Fruit fly (Drosophila melanogaster): Measurements from ENCODE around the gene Hsp83.

The Hsp83 gene

DNA sequence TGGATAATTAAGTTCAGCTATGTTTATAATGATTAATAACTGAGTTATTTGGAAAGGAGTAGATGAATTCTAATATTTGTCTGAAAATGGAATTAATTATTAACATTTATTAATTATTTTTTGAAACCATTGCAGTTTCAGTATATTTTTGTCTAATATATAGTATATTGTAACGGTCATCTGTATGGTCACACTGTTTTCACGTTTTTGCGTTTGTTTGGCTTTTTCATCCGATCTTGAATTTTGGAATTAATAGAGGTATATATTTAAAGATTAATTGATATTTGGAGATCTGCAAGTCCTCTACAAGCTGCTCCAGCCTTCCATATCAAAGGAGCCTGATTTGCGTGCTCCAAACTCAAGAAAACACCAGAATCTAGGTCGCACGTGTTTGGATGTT lies 23.7 kb upstream of the Hsp83 start, which contains the start of the genes CG32278 and CG32281:
CG32278 (plus strand) TSS at position 180 of the 400 bp plus-strand sequence.
CG32281 (plus strand) TSS at position 269 of the 400 bp plus-strand sequence.
- TF ChIP-seq Myc (optimal IDR thresholded peaks at IDR 0.05) = no peak
- TF ChIP-seq CrebA (GFP tag; optimal IDR thresholded peaks at IDR 0.05; ENCODE audit: borderline replicate concordance) = no peak
- TF ChIP-seq lola (GFP tag; optimal IDR thresholded peaks at IDR 0.05) = no peak
- no peak for TF ChIP-seq rgr (GFP tag; optimal IDR thresholded peaks at IDR 0.05)
- TF ChIP-seq Jra (GFP tag; optimal IDR thresholded peaks at IDR 0.05) = no peak
- TF ChIP-seq Hnf4 (GFP tag; optimal IDR thresholded peaks at IDR 0.05) = no peak
- no peak for TF ChIP-seq psq (GFP tag; optimal IDR thresholded peaks at IDR 0.05)

DNA sequence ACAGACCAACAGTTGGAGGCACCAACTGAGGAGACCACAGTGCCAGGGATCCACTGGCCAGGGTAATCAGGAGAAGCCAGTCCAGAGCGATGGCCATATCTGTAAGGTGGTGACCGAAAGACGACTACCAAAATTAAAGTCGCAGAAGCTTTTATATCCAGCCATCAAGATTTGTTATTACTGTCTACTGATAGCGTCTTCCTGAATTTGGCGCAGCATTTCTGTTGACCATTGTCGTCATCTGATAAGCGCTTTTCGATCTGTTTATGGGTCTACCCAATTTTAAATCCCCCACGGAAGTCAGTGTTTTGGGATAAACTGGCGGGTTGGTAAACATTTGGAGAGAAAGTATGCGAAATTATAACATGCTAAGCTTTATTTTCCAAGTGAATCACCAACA lies 20.3 kb upstream of the Hsp83 start, which contains the start of gene CG14963:
CG14963 (minus strand) TSS at position 101 of the 400 bp plus-strand sequence.
- TF ChIP-seq Mio (GFP tag; optimal IDR thresholded peaks at IDR 0.05) = no peak

- TF ChIP-seq Hr83 (GFP tag; optimal IDR thresholded peaks at IDR 0.05; ENCODE audit: poor library complexity, severe bottlenecking) = no peak
- TF ChIP-seq ey (GFP tag; optimal IDR thresholded peaks at IDR 0.05) = no peak
- TF ChIP-seq fru (GFP tag; optimal IDR thresholded peaks at IDR 0.05) = no peak
- TF ChIP-seq br (GFP tag; optimal IDR thresholded peaks at IDR 0.05) = no peak
- no peak for TF ChIP-seq Sp1 (GFP tag; optimal IDR thresholded peaks at IDR 0.05)
- no peak for TF ChIP-seq Myc (optimal IDR thresholded peaks at IDR 0.05)
- TF ChIP-seq CG32264 (GFP tag; optimal IDR thresholded peaks at IDR 0.05) = no peak
- TF ChIP-seq HLH106 (tag; optimal IDR thresholded peaks at IDR 0.05) = no peak
- TF ChIP-seq Rel (GFP tag; optimal IDR thresholded peaks at IDR 0.05) = no peak
- TF ChIP-seq Rel (tag; optimal IDR thresholded peaks at IDR 0.05) = no peak
- no peak for TF ChIP-seq pan (optimal IDR thresholded peaks at IDR 0.05)
- TF ChIP-seq N (GFP tag; optimal IDR thresholded peaks at IDR 0.05) = no peak
- TF ChIP-seq tai (GFP tag; optimal IDR thresholded peaks at IDR 0.05) = no peak
- no peak for TF ChIP-seq Hr78 (GFP tag; optimal IDR thresholded peaks at IDR 0.05)
- no peak for TF ChIP-seq Jra (GFP tag; optimal IDR thresholded peaks at IDR 0.05)
- TF ChIP-seq Dfd (GFP tag; optimal IDR thresholded peaks at IDR 0.05) = no peak
- no peak for TF ChIP-seq woc (GFP tag; optimal IDR thresholded peaks at IDR 0.05)
- no peak for TF ChIP-seq Mio (GFP tag; optimal IDR thresholded peaks at IDR 0.05)
- no peak for TF ChIP-seq Dif (GFP tag; optimal IDR thresholded peaks at IDR 0.05; ENCODE audit: partially characterized antibody)
- no peak for TF ChIP-seq sage (GFP tag; optimal IDR thresholded peaks at IDR 0.05)
- no peak for TF ChIP-seq Abd-B (GFP tag; optimal IDR thresholded peaks at IDR 0.05)
Observed at dm6 chr3L:3177872-3178271, 14.9 kb upstream of the Hsp83 start.

DNA sequence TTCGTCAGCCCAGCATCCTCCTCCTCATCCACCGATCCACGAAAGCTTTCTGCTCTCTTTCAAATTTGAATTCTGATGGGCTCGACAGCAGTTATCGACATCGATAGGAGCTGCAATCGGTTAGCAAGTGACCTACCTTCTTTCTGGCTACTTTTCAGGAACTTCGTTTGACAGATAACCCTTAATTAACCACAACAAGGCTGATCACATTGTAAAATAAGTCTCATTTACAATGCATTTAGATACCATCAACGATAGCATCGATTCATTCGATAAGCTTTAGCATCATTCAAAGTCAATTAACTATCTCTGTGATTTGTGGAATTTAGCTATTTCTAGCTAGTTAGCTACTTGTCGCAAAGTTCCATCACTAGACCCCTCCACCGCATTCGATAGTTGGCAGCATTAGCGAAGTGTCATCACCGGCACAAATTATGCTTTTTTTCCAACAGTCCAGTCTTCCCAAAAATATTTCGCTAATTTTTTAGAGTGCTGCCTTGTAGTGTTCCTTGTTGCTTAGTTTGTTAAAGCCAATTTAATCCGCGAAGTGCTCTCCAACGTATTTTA lies 14.2 kb upstream of the Hsp83 start, which contains the start of the genes MnM and Girdin:
MnM (minus strand) TSS at position 51 of the 567 bp plus-strand sequence.
Girdin (plus strand) TSS at position 401 of the 567 bp plus-strand sequence.
- no peak for TF ChIP-seq CG9705 (GFP tag; optimal IDR thresholded peaks at IDR 0.05)
- peak; percentile 69 for TF ChIP-seq ey (GFP tag; optimal IDR thresholded peaks at IDR 0.05)
- no peak for TF ChIP-seq jim (GFP tag; optimal IDR thresholded peaks at IDR 0.05)
- TF ChIP-seq Jra (GFP tag; optimal IDR thresholded peaks at IDR 0.05) = no peak
- TF ChIP-seq psq (GFP tag; optimal IDR thresholded peaks at IDR 0.05) = no peak
- no peak for TF ChIP-seq Sp1 (GFP tag; optimal IDR thresholded peaks at IDR 0.05)
- no peak for TF ChIP-seq Rel (GFP tag; optimal IDR thresholded peaks at IDR 0.05)
- TF ChIP-seq Rel (tag; optimal IDR thresholded peaks at IDR 0.05) = no peak
- TF ChIP-seq CrebA (GFP tag; optimal IDR thresholded peaks at IDR 0.05; ENCODE audit: borderline replicate concordance) = no peak
- peak; percentile 12 for TF ChIP-seq GATAd (GFP tag; optimal IDR thresholded peaks at IDR 0.05)
- peak; percentile 89 for TF ChIP-seq woc (GFP tag; optimal IDR thresholded peaks at IDR 0.05)
- TF ChIP-seq rgr (GFP tag; optimal IDR thresholded peaks at IDR 0.05) = no peak
- TF ChIP-seq HLH106 (tag; optimal IDR thresholded peaks at IDR 0.05) = peak; percentile 65
- no peak for TF ChIP-seq brk (GFP tag; optimal IDR thresholded peaks at IDR 0.05)
- TF ChIP-seq CG32264 (GFP tag; optimal IDR thresholded peaks at IDR 0.05) = no peak
- no peak for TF ChIP-seq tai (GFP tag; optimal IDR thresholded peaks at IDR 0.05)
- TF ChIP-seq Hnf4 (GFP tag; optimal IDR thresholded peaks at IDR 0.05) = no peak
- no peak for TF ChIP-seq usp (GFP tag; optimal IDR thresholded peaks at IDR 0.05)
- no peak for TF ChIP-seq Hr78 (GFP tag; optimal IDR thresholded peaks at IDR 0.05)
- TF ChIP-seq Mio (GFP tag; optimal IDR thresholded peaks at IDR 0.05) = no peak
- peak; percentile 94 for TF ChIP-seq Myc (optimal IDR thresholded peaks at IDR 0.05)
- TF ChIP-seq fru (GFP tag; optimal IDR thresholded peaks at IDR 0.05) = peak; percentile 70
- peak in 1 of 2 experiments; percentile 82 for TF ChIP-seq foxo (GFP tag; optimal IDR thresholded peaks at IDR 0.05)
- TF ChIP-seq dmrt93B (GFP tag; optimal IDR thresholded peaks at IDR 0.05) = peak; percentile 19
- TF ChIP-seq Dif (GFP tag; optimal IDR thresholded peaks at IDR 0.05; ENCODE audit: partially characterized antibody) = no peak
- no peak for TF ChIP-seq lola (GFP tag; optimal IDR thresholded peaks at IDR 0.05)
- no peak for TF ChIP-seq dsf (GFP tag; optimal IDR thresholded peaks at IDR 0.05; ENCODE audit: borderline replicate concordance)
- TF ChIP-seq pan (optimal IDR thresholded peaks at IDR 0.05) = no peak
- no peak for TF ChIP-seq sage (GFP tag; optimal IDR thresholded peaks at IDR 0.05)
- TF ChIP-seq h (GFP tag; optimal IDR thresholded peaks at IDR 0.05) = no peak
- TF ChIP-seq dl (GFP tag; optimal IDR thresholded peaks at IDR 0.05; ENCODE audit: insufficient read depth in 1 of 2, partially characterized antibody in 2 of 2) = no peak
- TF ChIP-seq Abd-B (GFP tag; optimal IDR thresholded peaks at IDR 0.05) = no peak
- TF ChIP-seq Vsx2 (GFP tag; optimal IDR thresholded peaks at IDR 0.05; ENCODE audit: partially characterized antibody) = no peak
- TF ChIP-seq Hr83 (GFP tag; optimal IDR thresholded peaks at IDR 0.05; ENCODE audit: poor library complexity, severe bottlenecking) = peak; percentile 57
- peak; percentile 73 for TF ChIP-seq br (GFP tag; optimal IDR thresholded peaks at IDR 0.05)
- TF ChIP-seq N (GFP tag; optimal IDR thresholded peaks at IDR 0.05) = no peak
- TF ChIP-seq sv (GFP tag; optimal IDR thresholded peaks at IDR 0.05) = peak; percentile 67
- TF ChIP-seq Dfd (GFP tag; optimal IDR thresholded peaks at IDR 0.05) = no peak
- TF ChIP-seq OdsH (GFP tag; optimal IDR thresholded peaks at IDR 0.05) = peak; percentile 55
